Comparison of ENCODE assay signal across 1 fruit fly cellular context in the genomic region with DNA sequence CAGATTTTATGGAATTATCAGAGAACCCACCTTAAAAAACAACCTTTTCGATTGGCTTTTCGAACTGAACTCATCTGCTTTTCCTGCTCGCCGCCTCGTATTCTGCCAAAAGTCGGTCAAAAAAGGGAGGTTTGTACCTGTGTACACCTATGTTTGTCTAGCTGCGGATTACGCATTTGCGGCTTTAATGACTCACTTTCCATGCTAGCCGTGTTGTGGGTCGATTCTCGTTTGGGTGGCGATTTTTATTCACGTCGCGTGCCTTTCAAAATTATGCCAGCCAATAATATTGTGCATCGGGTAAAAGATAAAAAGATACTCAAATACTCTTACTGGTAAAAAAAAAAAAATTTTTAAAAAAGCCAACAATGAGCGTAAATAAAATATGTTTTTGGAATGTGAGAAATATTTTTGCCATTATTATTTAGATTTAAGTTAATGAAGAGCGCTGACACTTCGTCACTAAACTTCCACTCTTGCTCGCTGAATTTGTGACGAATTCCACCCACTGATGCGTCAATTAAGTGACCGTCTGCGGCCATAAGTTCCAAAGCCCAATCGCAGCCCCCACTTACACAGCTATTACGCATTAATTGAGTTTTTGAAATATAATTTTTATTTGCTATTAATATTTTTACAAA.
TF ChIP-seq lines count a peak whose summit lies in the region.

A gene (minus strand): TSS at position 71 of the 641 bp plus-strand sequence.

TF ChIP-seq in whole organism, embryonic, 481 proteins besides CTCF, POLR2A, EP300 and RAD21 (continued from another document):
- no peak for TF ChIP-seq Jarid2 (GFP tag; optimal IDR thresholded peaks at IDR 0.05; lab: Kevin White, UChicago)
- no peak for TF ChIP-seq p53 (GFP tag; optimal IDR thresholded peaks at IDR 0.05; lab: Kevin White, UChicago)
- TF ChIP-seq HLH3B (GFP tag; IDR thresholded peaks at IDR 0.05; lab: Robert Waterston, UW), result no peak
- TF ChIP-seq CG8924 (tag; optimal IDR thresholded peaks at IDR 0.05; lab: Kevin White, UChicago), result no peak
- TF ChIP-seq fd64A (GFP tag; optimal IDR thresholded peaks at IDR 0.05; lab: Kevin White, UChicago), result no peak
- no peak for TF ChIP-seq sens-2 (GFP tag; IDR thresholded peaks at IDR 0.05; lab: Robert Waterston, UW)
- TF ChIP-seq Adf1 (GFP tag; IDR thresholded peaks at IDR 0.05; lab: Robert Waterston, UW), result no peak
- TF ChIP-seq CG1647 (GFP tag; optimal IDR thresholded peaks at IDR 0.05; lab: Kevin White, UChicago), result no peak
- TF ChIP-seq CG13624 (GFP tag; optimal IDR thresholded peaks at IDR 0.05; lab: Kevin White, UChicago), result peak; percentile 3
- no peak for TF ChIP-seq BEAF-32 (GFP tag; optimal IDR thresholded peaks at IDR 0.05; lab: Kevin White, UChicago)
- TF ChIP-seq Dip2 (GFP tag; IDR thresholded peaks at IDR 0.05; lab: Robert Waterston, UW), result no peak
- peak; percentile 51; the same call in 2 of the 3 replicates for TF ChIP-seq row (GFP tag; IDR thresholded peaks at IDR 0.05; lab: Robert Waterston, UW)
- no peak for TF ChIP-seq run (tag; optimal IDR thresholded peaks at IDR 0.05; lab: Kevin White, UChicago)
- no peak for TF ChIP-seq Ets97D (GFP tag; optimal IDR thresholded peaks at IDR 0.05; lab: Kevin White, UChicago)
- TF ChIP-seq Lim3 (GFP tag; IDR thresholded peaks at IDR 0.05; lab: Robert Waterston, UW), result no peak
- TF ChIP-seq kni (GFP tag; optimal IDR thresholded peaks at IDR 0.05; lab: Kevin White, UChicago), result peak; percentile 18
- TF ChIP-seq stwl (tag; optimal IDR thresholded peaks at IDR 0.05; lab: Kevin White, UChicago), result no peak
- TF ChIP-seq CG14710 (tag; optimal IDR thresholded peaks at IDR 0.05; lab: Kevin White, UChicago), result no peak
- peak; percentile 94 for TF ChIP-seq Ets65A (GFP tag; lab: Kevin White, UChicago)
- TF ChIP-seq mld (GFP tag; IDR thresholded peaks at IDR 0.05; lab: Robert Waterston, UW; ENCODE audit: partially characterized antibody), result no peak
- no peak for TF ChIP-seq zf30C (GFP tag; optimal IDR thresholded peaks at IDR 0.05; lab: Kevin White, UChicago)
- TF ChIP-seq z (GFP tag; IDR thresholded peaks at IDR 0.05; lab: Robert Waterston, UW), result no peak
- no peak for TF ChIP-seq CG5180 (GFP tag; optimal IDR thresholded peaks at IDR 0.05; lab: Kevin White, UChicago)
- TF ChIP-seq pros (GFP tag; optimal IDR thresholded peaks at IDR 0.05; lab: Kevin White, UChicago), result no peak
- TF ChIP-seq CG10565 (GFP tag; optimal IDR thresholded peaks at IDR 0.05; lab: Kevin White, UChicago), result no peak
- TF ChIP-seq Sox102F (GFP tag; optimal IDR thresholded peaks at IDR 0.05; lab: Kevin White, UChicago), result peak; percentile 22
- no peak for TF ChIP-seq Deaf1 (tag; optimal IDR thresholded peaks at IDR 0.05; lab: Kevin White, UChicago)
- TF ChIP-seq E2f1 (GFP tag; IDR thresholded peaks at IDR 0.05; lab: Robert Waterston, UW), result no peak
- no peak for TF ChIP-seq otp (GFP tag; IDR thresholded peaks at IDR 0.05; lab: Robert Waterston, UW)
- TF ChIP-seq Max (GFP tag; optimal IDR thresholded peaks at IDR 0.05; lab: Kevin White, UChicago), result no peak
- no peak for TF ChIP-seq lola (GFP tag; optimal IDR thresholded peaks at IDR 0.05; lab: Kevin White, UChicago)
- no peak for TF ChIP-seq Six4 (GFP tag; optimal IDR thresholded peaks at IDR 0.05; lab: Kevin White, UChicago)
- TF ChIP-seq Mrtf (GFP tag; IDR thresholded peaks at IDR 0.05; lab: Robert Waterston, UW), result no peak
- no peak for TF ChIP-seq Rfx (GFP tag; IDR thresholded peaks at IDR 0.05; lab: Robert Waterston, UW)
- no peak for TF ChIP-seq slou (GFP tag; optimal IDR thresholded peaks at IDR 0.05; lab: Kevin White, UChicago)
- TF ChIP-seq HmgZ (tag; optimal IDR thresholded peaks at IDR 0.05; lab: Kevin White, UChicago), result no peak
- TF ChIP-seq Med (GFP tag; lab: Kevin White, UChicago), result peak; percentile 55
- TF ChIP-seq tin (GFP tag; optimal IDR thresholded peaks at IDR 0.05; lab: Kevin White, UChicago), result no peak
- TF ChIP-seq CG10366 (GFP tag; IDR thresholded peaks at IDR 0.05; lab: Robert Waterston, UW), result no peak
- no peak for TF ChIP-seq cad (GFP tag; optimal IDR thresholded peaks at IDR 0.05; lab: Kevin White, UChicago)
- no peak for TF ChIP-seq CG1792 (GFP tag; optimal IDR thresholded peaks at IDR 0.05; lab: Kevin White, UChicago)
- TF ChIP-seq CG13894 (tag; optimal IDR thresholded peaks at IDR 0.05; lab: Kevin White, UChicago), result peak; percentile 38
- TF ChIP-seq Lpt (GFP tag; optimal IDR thresholded peaks at IDR 0.05; lab: Kevin White, UChicago), result no peak
- no peak for TF ChIP-seq D (optimal IDR thresholded peaks at IDR 0.05; lab: Kevin White, UChicago)
- TF ChIP-seq D (GFP tag; optimal IDR thresholded peaks at IDR 0.05; lab: Kevin White, UChicago), result no peak
- peak; percentile 1 for TF ChIP-seq lab (GFP tag; optimal IDR thresholded peaks at IDR 0.05; lab: Kevin White, UChicago)
- peak; percentile 4 for TF ChIP-seq unpg (GFP tag; optimal IDR thresholded peaks at IDR 0.05; lab: Kevin White, UChicago)
- no peak for TF ChIP-seq CG12391 (tag; optimal IDR thresholded peaks at IDR 0.05; lab: Kevin White, UChicago)
- peak; percentile 89 for TF ChIP-seq Meics (GFP tag; optimal IDR thresholded peaks at IDR 0.05; lab: Kevin White, UChicago)
- no peak for TF ChIP-seq Camta (GFP tag; optimal IDR thresholded peaks at IDR 0.05; lab: Kevin White, UChicago)
- TF ChIP-seq B-H1 (GFP tag; IDR thresholded peaks at IDR 0.05; lab: Robert Waterston, UW), result no peak; the same call in 2 of the 3 replicates
- TF ChIP-seq CG34376 (GFP tag; optimal IDR thresholded peaks at IDR 0.05; lab: Kevin White, UChicago), result no peak
- TF ChIP-seq luna (GFP tag; optimal IDR thresholded peaks at IDR 0.05; lab: Kevin White, UChicago), result no peak
- no peak for TF ChIP-seq CG6689 (GFP tag; IDR thresholded peaks at IDR 0.05; lab: Robert Waterston, UW)
- peak; percentile 7 for TF ChIP-seq CG2678 (tag; optimal IDR thresholded peaks at IDR 0.05; lab: Kevin White, UChicago)
- TF ChIP-seq pum (GFP tag; optimal IDR thresholded peaks at IDR 0.05; lab: Kevin White, UChicago), result no peak
- no peak for TF ChIP-seq CG17829 (tag; optimal IDR thresholded peaks at IDR 0.05; lab: Kevin White, UChicago)
- TF ChIP-seq CG15269 (tag; optimal IDR thresholded peaks at IDR 0.05; lab: Kevin White, UChicago), result no peak
- no peak for TF ChIP-seq mam (GFP tag; optimal IDR thresholded peaks at IDR 0.05; lab: Kevin White, UChicago)
- TF ChIP-seq emc (GFP tag; optimal IDR thresholded peaks at IDR 0.05; lab: Kevin White, UChicago), result no peak
- TF ChIP-seq Asciz (GFP tag; optimal IDR thresholded peaks at IDR 0.05; lab: Kevin White, UChicago), result no peak
- TF ChIP-seq lilli (GFP tag; optimal IDR thresholded peaks at IDR 0.05; lab: Kevin White, UChicago), result peak; percentile 10
- TF ChIP-seq CG34224 (GFP tag; IDR thresholded peaks at IDR 0.05; lab: Robert Waterston, UW; ENCODE audit: partially characterized antibody), result no peak
- peak; percentile 65 for TF ChIP-seq CG31224 (GFP tag; IDR thresholded peaks at IDR 0.05; lab: Robert Waterston, UW)
- TF ChIP-seq az2 (GFP tag; optimal IDR thresholded peaks at IDR 0.05; lab: Kevin White, UChicago), result peak; percentile 5
- TF ChIP-seq Xrp1 (GFP tag; IDR thresholded peaks at IDR 0.05; lab: Robert Waterston, UW), result 0 out of 2 replicates have a peak, but pooled peaks have one; percentile 29
- no peak for TF ChIP-seq CG9437 (GFP tag; optimal IDR thresholded peaks at IDR 0.05; lab: Kevin White, UChicago)
- 0 out of 4 replicates have a peak, but pooled peaks have one; percentile 46 for TF ChIP-seq chinmo (GFP tag; IDR thresholded peaks at IDR 0.05; lab: Robert Waterston, UW; ENCODE audit: partially characterized antibody)
- TF ChIP-seq Dip3 (GFP tag; optimal IDR thresholded peaks at IDR 0.05; lab: Kevin White, UChicago), result no peak
- TF ChIP-seq dpn (GFP tag; optimal IDR thresholded peaks at IDR 0.05; lab: Kevin White, UChicago), result peak in 1 of 2 experiments; percentile 6
- no peak for TF ChIP-seq nerfin-2 (GFP tag; IDR thresholded peaks at IDR 0.05; lab: Robert Waterston, UW; ENCODE audit: partially characterized antibody)
- peak; percentile 34 for TF ChIP-seq D19A (tag; optimal IDR thresholded peaks at IDR 0.05; lab: Kevin White, UChicago)
- no peak for TF ChIP-seq unc-4 (GFP tag; IDR thresholded peaks at IDR 0.05; lab: Robert Waterston, UW; ENCODE audit: partially characterized antibody)
- TF ChIP-seq Rx (GFP tag; IDR thresholded peaks at IDR 0.05; lab: Robert Waterston, UW), result 0 out of 2 replicates have a peak, but pooled peaks have one; percentile 17
- no peak for TF ChIP-seq CG1832 (GFP tag; optimal IDR thresholded peaks at IDR 0.05; lab: Kevin White, UChicago)
- TF ChIP-seq CG31388 (GFP tag; optimal IDR thresholded peaks at IDR 0.05; lab: Kevin White, UChicago), result no peak
- TF ChIP-seq CG18599 (GFP tag; optimal IDR thresholded peaks at IDR 0.05; lab: Kevin White, UChicago), result no peak
- TF ChIP-seq ems (GFP tag; optimal IDR thresholded peaks at IDR 0.05; lab: Kevin White, UChicago), result no peak
- TF ChIP-seq CG10462 (GFP tag; optimal IDR thresholded peaks at IDR 0.05; lab: Kevin White, UChicago), result no peak
